Worm (Caenorhabditis elegans) whole organism, early embryonic: Measurements from ENCODE around the gene fbxa-155.
A peak's percentile ranks its signal among the peaks of the same experiment; 100 is the strongest.

ENCODE experiments used
- B0310.2 ChIP-seq: sonication (generic microtip); optimal IDR thresholded peaks from 2 replicates; lab custom pipeline; 2016; ENCODE audit warnings: mild to moderate bottlenecking, missing genetic modification characterization, missing compliant biosample characterization
- F13C5.2 ChIP-seq: sonication (generic microtip); optimal IDR thresholded peaks from 2 replicates; lab custom pipeline; 2017; ENCODE audit warnings: mild to moderate bottlenecking, missing genetic modification characterization, inconsistent platforms, missing compliant biosample characterization
- aly-1 ChIP-seq: sonication (generic microtip); optimal IDR thresholded peaks from 2 replicates; lab custom pipeline; 2016; ENCODE audit warnings: missing genetic modification characterization, missing compliant biosample characterization
- ama-1 ChIP-seq: fragments of 150-350 bp; optimal IDR thresholded peaks from 2 replicates; lab custom pipeline; 2014
- ceh-13 ChIP-seq: fragments of 200-800 bp; sonication (Bioruptor generic); optimal IDR thresholded peaks from 2 replicates; lab custom pipeline; 2018; ENCODE audit warnings: mild to moderate bottlenecking, missing genetic modification characterization, missing compliant biosample characterization
- ceh-36 ChIP-seq: sonication (generic microtip); optimal IDR thresholded peaks from 2 replicates; lab custom pipeline; 2016; ENCODE audit warnings: missing genetic modification characterization, inconsistent platforms, missing compliant biosample characterization
- ets-7 ChIP-seq: sonication (generic microtip); optimal IDR thresholded peaks from 2 replicates; lab custom pipeline; 2016; ENCODE audit warnings: missing genotype, missing genetic modification characterization, missing compliant biosample characterization
- flt-1 ChIP-seq: fragments of 200-800 bp; sonication (Bioruptor generic); IDR thresholded peaks from 2 replicates; pipeline ENCODE4 v1.3.6; 2022; ENCODE audit warnings: missing genetic modification characterization, missing compliant biosample characterization
- hmbx-1 ChIP-seq: sonication (generic microtip); optimal IDR thresholded peaks from 2 replicates; lab custom pipeline; 2016; ENCODE audit warnings: mild to moderate bottlenecking, missing genetic modification characterization, missing compliant biosample characterization
- hmg-4 ChIP-seq: fragments of 200-800 bp; sonication (Bioruptor generic); optimal IDR thresholded peaks from 2 replicates; lab custom pipeline; 2018; ENCODE audit warnings: mild to moderate bottlenecking, missing genetic modification characterization, missing compliant biosample characterization
- hnd-1 ChIP-seq: sonication (generic microtip); optimal IDR thresholded peaks from 2 replicates; lab custom pipeline; 2016; ENCODE audit warnings: missing genetic modification characterization, missing compliant biosample characterization
- pes-1 ChIP-seq: fragments of 200-800 bp; sonication (Bioruptor generic); IDR thresholded peaks from 2 replicates; pipeline ENCODE4 v1.3.6; 2022; ENCODE audit warnings: missing genetic modification reagents, missing genetic modification characterization, missing compliant biosample characterization
- scrt-1 ChIP-seq: fragments of 200-800 bp; sonication (Bioruptor generic); IDR thresholded peaks from 2 replicates; pipeline ENCODE4 v1.3.6; 2022; ENCODE audit warnings: missing genetic modification characterization, missing compliant biosample characterization
- sea-1 ChIP-seq: fragments of 200-800 bp; sonication (Bioruptor generic); conservative IDR thresholded peaks from 2 replicates; pipeline ENCODE4 v1.3.6; 2022; ENCODE audit warnings: missing genetic modification characterization, missing compliant biosample characterization
- tbx-11 ChIP-seq: fragments of 200-800 bp; sonication (Bioruptor generic); IDR thresholded peaks from 2 replicates; pipeline ENCODE4 v1.3.6; 2022; ENCODE audit warnings: missing genetic modification characterization, missing compliant biosample characterization
- tbx-37 ChIP-seq: fragments of 200-800 bp; sonication (Bioruptor generic); conservative IDR thresholded peaks from 2 replicates; pipeline ENCODE4 v1.3.6; 2022; ENCODE audit warnings: missing genetic modification reagents, missing genetic modification characterization, missing compliant biosample characterization
- tra-4 ChIP-seq: sonication (generic microtip); optimal IDR thresholded peaks from 2 replicates; lab custom pipeline; 2017; ENCODE audit warnings: missing genetic modification characterization, missing compliant biosample characterization

Gene fbxa-155

DNA sequence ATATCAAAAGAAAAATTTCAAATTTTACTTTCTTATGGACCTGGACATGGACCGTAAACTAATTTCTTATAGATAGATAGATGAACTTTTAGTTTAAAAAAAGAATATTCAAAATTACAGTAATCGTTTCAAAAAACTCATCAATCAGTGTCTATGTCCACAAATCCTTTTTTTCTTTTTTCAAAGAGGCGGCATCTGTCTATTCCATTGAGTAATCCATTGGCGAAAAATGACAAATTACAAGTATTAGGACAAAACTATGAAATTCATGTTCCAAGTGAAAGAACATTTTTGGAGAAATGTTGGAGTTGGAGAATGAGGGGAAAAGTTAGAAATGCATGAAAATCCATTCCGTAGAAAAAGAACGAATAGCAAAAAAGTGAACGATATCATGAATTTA lies 24.5 kb downstream of the fbxa-155 start:
- TF ChIP-seq ama-1, result no peak
- TF ChIP-seq tbx-37, result no peak
- no peak for TF ChIP-seq ceh-13 (GFP tag; lab: Kevin White, UChicago)
- no peak for TF ChIP-seq hmg-4 (GFP tag; lab: Kevin White, UChicago)
- no peak for TF ChIP-seq pes-1 (GFP tag; lab: Robert Waterston, UW)
- TF ChIP-seq hnd-1 (tag; lab: Kevin White, UChicago), result no peak
- no peak for TF ChIP-seq aly-1 (tag; lab: Kevin White, UChicago)
- no peak for TF ChIP-seq B0310.2 (tag; lab: Kevin White, UChicago)
- TF ChIP-seq scrt-1 (GFP tag; lab: Robert Waterston, UW), result no peak
- no peak for TF ChIP-seq ceh-36 (tag; lab: Kevin White, UChicago)
- no peak for TF ChIP-seq F13C5.2
- no peak for TF ChIP-seq hmbx-1
- no peak for TF ChIP-seq tbx-11 (GFP tag; lab: Robert Waterston, UW)

DNA sequence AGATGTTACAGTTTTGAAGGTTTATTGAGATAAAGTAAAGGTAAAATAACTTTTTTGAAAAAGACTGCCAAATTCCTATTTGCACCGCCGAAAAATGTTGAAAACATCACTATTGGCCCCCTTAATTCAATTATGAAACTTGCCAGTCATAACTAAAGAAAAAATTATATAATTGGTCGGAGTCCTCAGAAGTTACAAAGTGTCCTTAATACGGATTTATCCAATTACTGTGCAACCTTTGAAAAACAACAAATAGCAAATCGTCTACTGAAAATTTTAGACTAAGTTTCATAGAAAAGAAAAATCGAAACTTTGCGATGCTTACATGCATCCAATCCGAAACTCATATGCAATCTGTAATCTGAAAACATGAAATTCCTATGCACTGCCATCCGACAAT lies 25.4 kb downstream of the fbxa-155 start:
- TF ChIP-seq tbx-37 (no peak), F13C5.2 (no peak), ceh-36 (tag; lab: Kevin White, UChicago) (no peak), scrt-1 (GFP tag; lab: Robert Waterston, UW) (no peak), pes-1 (GFP tag; lab: Robert Waterston, UW) (no peak), B0310.2 (tag; lab: Kevin White, UChicago) (no peak), hmg-4 (GFP tag; lab: Kevin White, UChicago) (no peak), sea-1 (no peak), tbx-11 (GFP tag; lab: Robert Waterston, UW) (no peak), ama-1 (no peak)

DNA sequence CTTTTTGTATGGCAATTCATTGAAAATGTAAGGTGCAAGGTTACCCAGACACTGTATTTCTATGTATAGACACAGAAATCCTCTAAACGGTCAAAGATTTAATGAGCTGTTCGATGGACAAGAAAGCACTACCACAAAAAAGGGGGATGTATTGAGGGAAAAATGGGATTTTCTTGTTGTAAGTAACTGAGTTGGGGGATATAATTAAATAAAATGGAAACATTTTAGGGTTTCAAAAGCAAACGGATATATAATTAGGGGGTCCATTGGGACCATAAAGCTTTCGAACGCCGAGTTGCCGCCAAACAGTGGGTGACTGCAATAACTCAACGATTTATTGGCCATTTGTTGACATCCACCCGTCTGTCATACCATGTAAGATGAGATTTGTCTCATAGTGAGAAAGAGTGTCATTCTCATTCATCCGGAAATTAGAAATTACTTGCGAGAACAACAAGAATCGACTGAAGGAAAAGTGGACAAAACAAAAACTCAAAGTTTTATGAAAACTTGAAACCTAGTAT lies 27.8 kb downstream of the fbxa-155 start:
- TF ChIP-seq hmbx-1 (no peak), flt-1 (GFP tag; lab: Robert Waterston, UW) (no peak), tra-4 (tag; lab: Kevin White, UChicago) (no peak), ceh-13 (GFP tag; lab: Kevin White, UChicago) (no peak), tbx-37 (no peak)

- TF ChIP-seq flt-1 (GFP tag; lab: Robert Waterston, UW) (no peak), scrt-1 (GFP tag; lab: Robert Waterston, UW) (no peak), hmg-4 (GFP tag; lab: Kevin White, UChicago) (no peak), ets-7 (tag; lab: Kevin White, UChicago) (no peak), tra-4 (tag; lab: Kevin White, UChicago) (no peak), hnd-1 (tag; lab: Kevin White, UChicago) (no peak), tbx-37 (no peak), F13C5.2 (no peak), ama-1 (no peak), ceh-36 (tag; lab: Kevin White, UChicago) (no peak), ceh-13 (GFP tag; lab: Kevin White, UChicago) (no peak), B0310.2 (tag; lab: Kevin White, UChicago) (no peak), sea-1 (no peak), hmbx-1 (no peak)
Observed at ce11 chrIII:9973765-9974164, 36.3 kb downstream of the fbxa-155 start, which contains the start of gene R10E12.2. R10E12.2 (minus strand) TSS chrIII:9973865.

ce11 chrIII:9972192-9972811 lies 37.7 kb downstream of the fbxa-155 start:
- TF ChIP-seq sea-1 (no peak), B0310.2 (tag; lab: Kevin White, UChicago) (no peak), hnd-1 (tag; lab: Kevin White, UChicago) (no peak), scrt-1 (GFP tag; lab: Robert Waterston, UW) (no peak), ets-7 (tag; lab: Kevin White, UChicago) (no peak), hmbx-1 (no peak), ceh-13 (GFP tag; lab: Kevin White, UChicago) (no peak), tbx-37 (no peak), aly-1 (tag; lab: Kevin White, UChicago) (no peak), F13C5.2 (no peak), ama-1 (no peak), tra-4 (tag; lab: Kevin White, UChicago) (no peak), flt-1 (GFP tag; lab: Robert Waterston, UW) (no peak)

DNA sequence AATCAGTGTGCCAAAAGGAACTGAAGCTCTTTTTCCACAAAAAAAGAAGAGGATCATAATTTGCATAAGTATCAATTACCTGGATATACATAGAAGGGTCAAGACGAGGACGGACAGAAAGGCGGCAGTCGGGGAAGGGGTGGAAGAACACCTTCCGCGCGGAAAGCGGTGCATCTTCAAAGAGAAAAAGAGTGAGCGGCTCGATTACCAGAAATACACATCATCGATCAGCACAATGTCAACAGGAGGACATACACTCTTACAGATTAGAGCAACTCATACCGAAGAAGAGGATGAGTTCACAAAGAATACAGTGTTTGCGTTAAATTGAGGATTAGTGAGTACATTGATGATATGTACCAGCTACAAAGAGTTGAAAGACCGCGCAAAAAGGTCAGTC lies 40.6 kb downstream of the fbxa-155 start:
- TF ChIP-seq tbx-11 (GFP tag; lab: Robert Waterston, UW) (no peak), hmg-4 (GFP tag; lab: Kevin White, UChicago) (peak; percentile 43)

ce11 chrIII:9965444-9965843 lies 44.6 kb downstream of the fbxa-155 start:
- TF ChIP-seq ceh-36 (tag; lab: Kevin White, UChicago) (peak; percentile 58), ets-7 (tag; lab: Kevin White, UChicago) (no peak), pes-1 (GFP tag; lab: Robert Waterston, UW) (0 out of 2 replicates have a peak, but pooled peaks have one; percentile 15), F13C5.2 (no peak), hnd-1 (tag; lab: Kevin White, UChicago) (no peak)

- TF ChIP-seq tbx-11 (GFP tag; lab: Robert Waterston, UW) (no peak), hnd-1 (tag; lab: Kevin White, UChicago) (no peak), ceh-13 (GFP tag; lab: Kevin White, UChicago) (no peak), ama-1 (no peak), flt-1 (GFP tag; lab: Robert Waterston, UW) (no peak), aly-1 (tag; lab: Kevin White, UChicago) (no peak)
Observed at ce11 chrIII:9964416-9964815, 45.6 kb downstream of the fbxa-155 start.
